Fruit fly (Drosophila melanogaster) whole organism, embryonic: ENCODE measurements around the gene Cpr65Aw.

Source experiments
- Awh ChIP-seq: fragments of 200-800 bp; sonication (Bioruptor generic); IDR thresholded peaks from 2 replicates; pipeline ENCODE4, ENCODE4 v1.3.6; 2022; ENCODE audit warnings: missing biosample characterization, missing genetic modification characterization
- B-H1 ChIP-seq: fragments of 200-800 bp; sonication (Bioruptor generic); IDR thresholded peaks from 3 replicates; pipeline ENCODE4 v1.3.6; 2022; ENCODE audit warnings: missing biosample characterization, missing genetic modification characterization
- CG10654 ChIP-seq: fragments of 200-800 bp; sonication (Bioruptor generic); optimal IDR thresholded peaks from 2 replicates; lab custom pipeline; 2016; ENCODE audit warnings: missing biosample characterization, missing genetic modification characterization
- CG12155 ChIP-seq: fragments of 200-800 bp; sonication (Bioruptor generic); optimal IDR thresholded peaks from 3 replicates; lab custom pipeline; 2016; ENCODE audit warnings: missing biosample characterization, missing genetic modification characterization
- CG12391 ChIP-seq: fragments of 200-800 bp; sonication (Bioruptor generic); optimal IDR thresholded peaks from 3 replicates; lab custom pipeline; 2018; ENCODE audit warnings: missing biosample characterization, mild to moderate bottlenecking, missing genetic modification characterization, moderate library complexity
- CG13775 ChIP-seq: fragments of 200-800 bp; sonication (Bioruptor generic); optimal IDR thresholded peaks from 3 replicates; lab custom pipeline; 2017; ENCODE audit warnings: missing biosample characterization, mild to moderate bottlenecking, missing genetic modification characterization
- CG17612 ChIP-seq: fragments of 200-800 bp; sonication (Bioruptor generic); IDR thresholded peaks from 2 replicates; pipeline ENCODE4 v1.3.6; 2022; ENCODE audit warnings: missing biosample characterization, missing genetic modification characterization
- CG17829 ChIP-seq: fragments of 200-800 bp; optimal IDR thresholded peaks from 2 replicates; lab custom pipeline; 2019; ENCODE audit warnings: missing biosample characterization, mild to moderate bottlenecking, missing genetic modification characterization, moderate library complexity
- CG18262 ChIP-seq: fragments of 200-800 bp; optimal IDR thresholded peaks from 3 replicates; lab custom pipeline; 2019; ENCODE audit warnings: missing biosample characterization, mild to moderate bottlenecking, missing genetic modification characterization, moderate library complexity
- CG2116 ChIP-seq: fragments of 200-800 bp; sonication (Bioruptor generic); optimal IDR thresholded peaks from 3 replicates; lab custom pipeline; 2018; ENCODE audit warnings: missing biosample characterization, mild to moderate bottlenecking, missing genetic modification characterization
- CG33213 ChIP-seq: fragments of 200-800 bp; sonication (Bioruptor generic); optimal IDR thresholded peaks from 3 replicates; lab custom pipeline; 2016; ENCODE audit warnings: missing biosample characterization, missing genetic modification characterization
- CG3407 ChIP-seq: fragments of 200-800 bp; sonication (Bioruptor generic); optimal IDR thresholded peaks from 2 replicates; lab custom pipeline; 2018; ENCODE audit warnings: missing biosample characterization, mild to moderate bottlenecking, missing genetic modification characterization
- CG6272 ChIP-seq: fragments of 200-800 bp; sonication (Bioruptor generic); IDR thresholded peaks from 2 replicates; pipeline ENCODE4 v1.3.6; 2022; ENCODE audit warnings: missing biosample characterization, missing genetic modification characterization
- CG6689 ChIP-seq: fragments of 200-800 bp; sonication (Bioruptor generic); IDR thresholded peaks from 2 replicates; pipeline ENCODE4 v1.3.6; 2022; ENCODE audit warnings: missing biosample characterization, missing genetic modification characterization
- CG7271 ChIP-seq: fragments of 200-800 bp; sonication (Bioruptor generic); optimal IDR thresholded peaks from 2 replicates; lab custom pipeline; 2018; ENCODE audit warnings: missing biosample characterization, mild to moderate bottlenecking, missing genetic modification characterization, moderate library complexity
- CG9609 ChIP-seq: fragments of 200-800 bp; sonication (Bioruptor generic); optimal IDR thresholded peaks from 3 replicates; lab custom pipeline; 2016; ENCODE audit warnings: missing biosample characterization, missing genetic modification characterization
- D ChIP-seq, 2 experiments: fragments of 200-800 bp in 1 of 2; fragments of >200 bp in 1 of 2; sonication (Bioruptor generic) in 1 of 2; optimal IDR thresholded peaks; 2 replicates in 1 of 2; 3 replicates in 1 of 2; lab custom pipeline; 2017; ENCODE audit warnings: mild to moderate bottlenecking in 1 of 2, missing biosample characterization in 1 of 2, missing genetic modification characterization in 1 of 2, missing genetic modification reagents in 1 of 2
- Deaf1 ChIP-seq: fragments of 200-800 bp; optimal IDR thresholded peaks from 3 replicates; lab custom pipeline; 2019; ENCODE audit warnings: missing biosample characterization, mild to moderate bottlenecking, missing genetic modification characterization, moderate library complexity
- Dfd ChIP-seq, 2 experiments: fragments of >200 bp; optimal IDR thresholded peaks; 2 replicates each; lab custom pipeline; 2017; ENCODE audit warnings: missing biosample characterization in 2 of 2, missing genetic modification characterization in 2 of 2
- Dref ChIP-seq: fragments of 200-800 bp; sonication (Bioruptor generic); IDR thresholded peaks from 2 replicates; pipeline ENCODE4 v1.3.6; 2022; ENCODE audit warnings: missing biosample characterization, missing genetic modification characterization
- Ets65A ChIP-seq: fragments of 200-800 bp; sonication (Bioruptor generic); peaks from one replicate; lab custom pipeline; 2016; ENCODE audit warnings: missing biosample characterization, missing genetic modification characterization
- Gug ChIP-seq: fragments of 200-800 bp; sonication (Bioruptor generic); IDR thresholded peaks from 4 replicates; pipeline ENCODE4 v1.3.6; 2022; ENCODE audit warnings: missing biosample characterization, missing genetic modification characterization
- Hand ChIP-seq: fragments of 200-800 bp; sonication (Bioruptor generic); optimal IDR thresholded peaks from 2 replicates; lab custom pipeline; 2017; ENCODE audit warnings: mild to moderate bottlenecking, missing biosample characterization, missing genetic modification reagents, missing genetic modification characterization
- Hey ChIP-seq: fragments of 200-800 bp; sonication (Bioruptor generic); optimal IDR thresholded peaks from 3 replicates; lab custom pipeline; 2018; ENCODE audit warnings: missing biosample characterization, mild to moderate bottlenecking, missing genetic modification characterization
- Optix ChIP-seq: fragments of 200-800 bp; sonication (Bioruptor generic); IDR thresholded peaks from 3 replicates; pipeline ENCODE4 v1.3.6; 2022; ENCODE audit warnings: missing biosample characterization, missing genetic modification characterization
- Pdp1 ChIP-seq, 2 experiments: fragments of 200-800 bp; sonication (Bioruptor generic); optimal IDR thresholded peaks; 3 replicates each; lab custom pipeline; 2016; ENCODE audit warnings: missing biosample characterization in 2 of 2, missing genetic modification characterization in 2 of 2, mild to moderate bottlenecking in 1 of 2, moderate library complexity in 1 of 2
- Rfx ChIP-seq: fragments of 200-800 bp; sonication (Bioruptor generic); IDR thresholded peaks from 2 replicates; pipeline ENCODE4 v1.3.6; 2022; ENCODE audit warnings: missing biosample characterization, missing genetic modification characterization
- Rx ChIP-seq: fragments of 200-800 bp; sonication (Bioruptor generic); IDR thresholded peaks from 2 replicates; pipeline ENCODE4 v1.3.6; 2022; ENCODE audit warnings: missing biosample characterization, missing genetic modification characterization
- Usf ChIP-seq: fragments of 200-800 bp; sonication (Bioruptor generic); optimal IDR thresholded peaks from 2 replicates; lab custom pipeline; 2017; ENCODE audit warnings: missing genotype, missing biosample characterization, missing genetic modification characterization
- az2 ChIP-seq: fragments of 200-800 bp; sonication (Bioruptor generic); optimal IDR thresholded peaks from 3 replicates; lab custom pipeline; 2016; ENCODE audit warnings: missing biosample characterization, missing genetic modification characterization
- bab2 ChIP-seq: fragments of 200-800 bp; sonication (Bioruptor generic); optimal IDR thresholded peaks from 2 replicates; lab custom pipeline; 2016; ENCODE audit warnings: missing biosample characterization, missing genetic modification characterization
- cas ChIP-seq: fragments of 200-800 bp; sonication (Bioruptor generic); IDR thresholded peaks from 2 replicates; pipeline ENCODE4 v1.3.6; 2022; ENCODE audit warnings: missing biosample characterization, missing genetic modification characterization
- caup ChIP-seq: fragments of 200-800 bp; sonication (Bioruptor generic); optimal IDR thresholded peaks from 3 replicates; lab custom pipeline; 2017; ENCODE audit warnings: missing biosample characterization, mild to moderate bottlenecking, missing genetic modification characterization, moderate library complexity; ENCODE audit not compliant: severe bottlenecking
- da ChIP-seq: fragments of 200-800 bp; sonication (Bioruptor generic); optimal IDR thresholded peaks from 2 replicates; lab custom pipeline; 2016; ENCODE audit warnings: missing biosample characterization, missing genetic modification characterization
- dmrt11E ChIP-seq: fragments of 200-800 bp; sonication (Bioruptor generic); optimal IDR thresholded peaks from 3 replicates; lab custom pipeline; 2018; ENCODE audit warnings: missing biosample characterization, mild to moderate bottlenecking, missing genetic modification characterization, moderate library complexity
- dysf ChIP-seq: fragments of 200-800 bp; sonication (Bioruptor generic); IDR thresholded peaks from 3 replicates; pipeline ENCODE4 v1.3.6; 2022; ENCODE audit warnings: missing biosample characterization, missing genetic modification characterization
- eve ChIP-seq, 2 experiments: fragments of >200 bp; optimal IDR thresholded peaks; 2 replicates each; lab custom pipeline; 2017; ENCODE audit warnings: missing biosample characterization in 2 of 2, missing genetic modification characterization in 2 of 2
- ewg ChIP-seq: fragments of 200-800 bp; sonication (Bioruptor generic); optimal IDR thresholded peaks from 3 replicates; lab custom pipeline; 2017; ENCODE audit warnings: mild to moderate bottlenecking, missing biosample characterization, missing genetic modification reagents, missing genetic modification characterization
- kah ChIP-seq: fragments of 200-800 bp; sonication (Bioruptor generic); optimal IDR thresholded peaks from 2 replicates; lab custom pipeline; 2018; ENCODE audit warnings: missing biosample characterization, mild to moderate bottlenecking, missing genetic modification characterization
- lilli ChIP-seq: fragments of 200-800 bp; sonication (Bioruptor generic); optimal IDR thresholded peaks from 3 replicates; lab custom pipeline; 2016; ENCODE audit warnings: missing biosample characterization, missing genetic modification characterization
- nerfin-1 ChIP-seq: fragments of 200-800 bp; sonication (Bioruptor generic); optimal IDR thresholded peaks from 3 replicates; lab custom pipeline; 2019; ENCODE audit warnings: missing biosample characterization, mild to moderate bottlenecking, missing genetic modification characterization, moderate library complexity
- peb ChIP-seq: fragments of 200-800 bp; sonication (Bioruptor generic); IDR thresholded peaks from 2 replicates; pipeline ENCODE4 v1.3.6; 2022; ENCODE audit warnings: missing biosample characterization, missing genetic modification characterization
- sc ChIP-seq, 3 experiments: fragments of >200 bp in 2 of 3; fragments of 200-800 bp in 1 of 3; sonication (Bioruptor generic) in 1 of 3; optimal IDR thresholded peaks; 2 replicates in 2 of 3; 3 replicates in 1 of 3; lab custom pipeline; 2017; ENCODE audit warnings: mild to moderate bottlenecking in 1 of 3, missing biosample characterization in 1 of 3, missing genetic modification characterization in 1 of 3, missing genetic modification reagents in 1 of 3
- sens-2 ChIP-seq: fragments of 200-800 bp; sonication (Bioruptor generic); IDR thresholded peaks from 2 replicates; pipeline ENCODE4 v1.3.6; 2022; ENCODE audit warnings: missing biosample characterization, missing genetic modification characterization
- slp2 ChIP-seq: fragments of 200-800 bp; sonication (Bioruptor generic); optimal IDR thresholded peaks from 2 replicates; lab custom pipeline; 2016; ENCODE audit warnings: missing biosample characterization, missing genetic modification characterization
- tap ChIP-seq: fragments of 200-800 bp; optimal IDR thresholded peaks from 3 replicates; lab custom pipeline; 2019; ENCODE audit warnings: missing biosample characterization, mild to moderate bottlenecking, missing genetic modification characterization, moderate library complexity
- tna ChIP-seq: fragments of 200-800 bp; sonication (Bioruptor generic); IDR thresholded peaks from 2 replicates; pipeline ENCODE4 v1.3.6; 2022; ENCODE audit warnings: missing biosample characterization, missing genetic modification characterization; ENCODE audit not compliant: partially characterized antibody
- tup ChIP-seq: fragments of 200-800 bp; sonication (Bioruptor generic); optimal IDR thresholded peaks from 2 replicates; lab custom pipeline; 2016; ENCODE audit warnings: missing biosample characterization, mild to moderate bottlenecking, missing genetic modification characterization, moderate library complexity
- tx ChIP-seq: fragments of 200-800 bp; sonication (Bioruptor generic); optimal IDR thresholded peaks from 2 replicates; lab custom pipeline; 2016; ENCODE audit warnings: missing biosample characterization, missing genetic modification characterization

Cpr65Aw gene

dm6 chr3L:6108264-6109060 lies 33.8 kb downstream of the Cpr65Aw start (continued):
- TF ChIP-seq bab2 (GFP tag; lab: Kevin White, UChicago) (no peak), slp2 (GFP tag; lab: Kevin White, UChicago) (no peak), Pdp1 (GFP tag; optimal IDR thresholded peaks at IDR 0.05; lab: Kevin White, UChicago) (no peak), CG6272 (GFP tag; lab: Robert Waterston, UW) (no peak), Awh (GFP tag; lab: Robert Waterston, UW) (no peak), peb (GFP tag; lab: Robert Waterston, UW) (no peak), dysf (GFP tag; lab: Robert Waterston, UW) (no peak), Hey (tag; lab: Kevin White, UChicago) (peak; percentile 100), tap (peak; percentile 19), sc (optimal IDR thresholded peaks at IDR 0.05; lab: Kevin White, UChicago) (no peak), sc (GFP tag; optimal IDR thresholded peaks at IDR 0.05; lab: Kevin White, UChicago) (peak; percentile 6), CG17829 (tag; lab: Kevin White, UChicago) (peak; percentile 5), Usf (no peak), Dref (GFP tag; lab: Robert Waterston, UW) (no peak), CG17612 (GFP tag; lab: Robert Waterston, UW) (no peak), Ets65A (GFP tag; lab: Kevin White, UChicago) (no peak), tna (GFP tag; lab: Robert Waterston, UW) (no peak), sens-2 (GFP tag; lab: Robert Waterston, UW) (0 out of 2 replicates have a peak, but pooled peaks have one; percentile 12), Hand (GFP tag; lab: Kevin White, UChicago) (no peak), CG33213 (GFP tag; lab: Kevin White, UChicago) (no peak), Rfx (GFP tag; lab: Robert Waterston, UW) (no peak), az2 (GFP tag; lab: Kevin White, UChicago) (no peak), da (GFP tag; lab: Kevin White, UChicago) (no peak), B-H1 (GFP tag; lab: Robert Waterston, UW) (no peak), caup (GFP tag; lab: Kevin White, UChicago) (no peak), tx (GFP tag; lab: Kevin White, UChicago) (no peak), eve (GFP tag; optimal IDR thresholded peaks at IDR 0.05; lab: Kevin White, UChicago) (no peak), Optix (GFP tag; lab: Robert Waterston, UW) (no peak), CG6689 (GFP tag; lab: Robert Waterston, UW) (no peak), Rx (GFP tag; lab: Robert Waterston, UW) (no peak), nerfin-1 (tag; lab: Kevin White, UChicago) (no peak), CG2116 (GFP tag; lab: Kevin White, UChicago) (no peak), CG3407 (no peak), CG7271 (tag; lab: Kevin White, UChicago) (no peak), kah (GFP tag; lab: Kevin White, UChicago) (no peak), ewg (no peak), D (optimal IDR thresholded peaks at IDR 0.05; lab: Kevin White, UChicago) (no peak), D (GFP tag; optimal IDR thresholded peaks at IDR 0.05; lab: Kevin White, UChicago) (peak; percentile 27), CG12391 (tag; lab: Kevin White, UChicago) (peak; percentile 38), CG13775 (GFP tag; lab: Kevin White, UChicago) (no peak), Deaf1 (no peak), Dfd (GFP tag; optimal IDR thresholded peaks at IDR 0.05; lab: Kevin White, UChicago) (no peak), CG12155 (GFP tag; lab: Kevin White, UChicago) (no peak), CG9609 (GFP tag; lab: Kevin White, UChicago) (no peak), dmrt11E (tag; lab: Kevin White, UChicago) (peak; percentile 40), cas (GFP tag; lab: Robert Waterston, UW) (no peak), tup (GFP tag; lab: Kevin White, UChicago) (no peak), Gug (GFP tag; lab: Robert Waterston, UW) (no peak), lilli (GFP tag; lab: Kevin White, UChicago) (no peak), CG18262 (tag; lab: Kevin White, UChicago) (peak; percentile 57), CG10654 (GFP tag; lab: Kevin White, UChicago) (no peak)
